Worm (Caenorhabditis elegans) whole organism, L1 larva: ENCODE data around the gene Y66C5A.1.

Source experiments
- C04F5.9 ChIP-seq: sonication (generic microtip); optimal IDR thresholded peaks from 2 replicates; lab custom pipeline; 2016; ENCODE audit warnings: missing genetic modification characterization, missing compliant biosample characterization
- C16A3.4 ChIP-seq: fragments of 150-350 bp; optimal IDR thresholded peaks from 2 replicates; lab custom pipeline; 2014; ENCODE audit warnings: missing biosample characterization, missing genetic modification characterization
- C34B4.2 ChIP-seq: sonication (generic microtip); optimal IDR thresholded peaks from 2 replicates; lab custom pipeline; 2017; ENCODE audit warnings: mild to moderate bottlenecking, missing genetic modification characterization, missing compliant biosample characterization
- F16B12.6 ChIP-seq: fragments of 150-350 bp; optimal IDR thresholded peaks from 2 replicates; lab custom pipeline; 2014; ENCODE audit warnings: missing biosample characterization, missing genetic modification characterization
- ama-1 ChIP-seq: fragments of 150-350 bp; optimal IDR thresholded peaks from 2 replicates; lab custom pipeline; 2014
- ceh-82 ChIP-seq, 3 experiments: fragments of 150-350 bp in 1 of 3; sonication (generic microtip) in 2 of 3; optimal IDR thresholded peaks; 2 replicates each; lab custom pipeline; 2014 to 2017; ENCODE audit warnings: missing biosample characterization in 3 of 3, missing genetic modification characterization in 3 of 3
- ceh-88 ChIP-seq: fragments of 200-800 bp; sonication (Bioruptor generic); IDR thresholded peaks from 2 replicates; pipeline ENCODE4 v1.3.6; 2022; ENCODE audit warnings: missing genetic modification characterization, missing compliant biosample characterization
- dpl-1 ChIP-seq, 3 experiments: fragments of 150-350 bp in 2 of 3; sonication (generic microtip) in 1 of 3; optimal IDR thresholded peaks; 2 replicates each; lab custom pipeline; 2014 to 2017; ENCODE audit warnings: missing biosample characterization in 3 of 3, missing genetic modification characterization in 3 of 3, missing genetic modification reagents in 3 of 3
- efl-1 ChIP-seq, 4 experiments: fragments of 150-350 bp; optimal IDR thresholded peaks in 3 of 4; peaks in 1 of 4; 1 replicate in 1 of 4; 2 replicates in 3 of 4; lab custom pipeline; 2014; ENCODE audit warnings: missing biosample characterization in 2 of 4, missing genetic modification characterization in 2 of 4, missing genetic modification reagents in 2 of 4
- egl-13 ChIP-seq: sonication (generic microtip); optimal IDR thresholded peaks from 2 replicates; lab custom pipeline; 2016; ENCODE audit warnings: missing genotype, missing genetic modification reagents, missing genetic modification characterization, missing compliant biosample characterization
- elt-2 ChIP-seq: sonication (generic microtip); optimal IDR thresholded peaks from 2 replicates; lab custom pipeline; 2016; ENCODE audit warnings: missing genetic modification characterization, mild to moderate bottlenecking, inconsistent platforms, missing compliant biosample characterization, missing genetic modification reagents
- elt-3 ChIP-seq, 6 experiments: fragments of 150-350 bp in 1 of 6; sonication (generic microtip); optimal IDR thresholded peaks; 2 replicates each; lab custom pipeline; 2017 to 2018; ENCODE audit warnings: missing biosample characterization in 6 of 6, missing genetic modification characterization in 6 of 6, inconsistent platforms in 1 of 6
- ets-5 ChIP-seq: fragments of 200-800 bp; sonication (Bioruptor generic); IDR thresholded peaks from 2 replicates; pipeline ENCODE4 v1.3.6; 2022; ENCODE audit warnings: missing genetic modification characterization, missing compliant biosample characterization
- fkh-10 ChIP-seq: sonication (generic microtip); optimal IDR thresholded peaks from 2 replicates; lab custom pipeline; 2017; ENCODE audit warnings: missing biosample characterization, missing genetic modification reagents, missing genetic modification characterization
- fkh-8 ChIP-seq: sonication (generic microtip); optimal IDR thresholded peaks from 2 replicates; lab custom pipeline; 2016; ENCODE audit warnings: mild to moderate bottlenecking, missing genetic modification characterization, missing compliant biosample characterization
- fos-1 ChIP-seq: fragments of 150-350 bp; optimal IDR thresholded peaks from 2 replicates; lab custom pipeline; 2014; ENCODE audit warnings: missing biosample characterization, missing genetic modification characterization
- hlh-17 ChIP-seq: fragments of 200-800 bp; sonication (Bioruptor generic); optimal IDR thresholded peaks from 2 replicates; lab custom pipeline; 2018; ENCODE audit warnings: missing genetic modification characterization, mild to moderate bottlenecking, missing compliant biosample characterization, moderate library complexity, borderline replicate concordance
- hlh-4 ChIP-seq: sonication (generic microtip); optimal IDR thresholded peaks from 2 replicates; lab custom pipeline; 2016; ENCODE audit warnings: mild to moderate bottlenecking, missing genetic modification characterization, missing compliant biosample characterization
- hpl-2 ChIP-seq: fragments of 150-350 bp; optimal IDR thresholded peaks from 2 replicates; lab custom pipeline; 2014; ENCODE audit warnings: missing biosample characterization, missing genetic modification reagents, missing genetic modification characterization
- jun-1 ChIP-seq: fragments of 150-350 bp; optimal IDR thresholded peaks from 2 replicates; lab custom pipeline; 2014; ENCODE audit warnings: missing biosample characterization, missing genetic modification reagents, missing genetic modification characterization
- lin-14 ChIP-seq: fragments of 200-800 bp; sonication (Bioruptor generic); optimal IDR thresholded peaks from 2 replicates; lab custom pipeline; 2018; ENCODE audit warnings: mild to moderate bottlenecking, missing genetic modification characterization, moderate library complexity, missing compliant biosample characterization
- lin-35 ChIP-seq, 2 experiments: fragments of 150-350 bp; optimal IDR thresholded peaks; 2 replicates each; lab custom pipeline; 2014; ENCODE audit warnings: missing biosample characterization in 2 of 2, missing genetic modification characterization in 2 of 2, missing genetic modification reagents in 2 of 2
- lin-39 ChIP-seq: fragments of 150-350 bp; optimal IDR thresholded peaks from 2 replicates; lab custom pipeline; 2014; ENCODE audit warnings: missing biosample characterization, missing genetic modification reagents, missing genetic modification characterization
- lir-3 ChIP-seq: sonication (generic microtip); optimal IDR thresholded peaks from 2 replicates; lab custom pipeline; 2016; ENCODE audit warnings: mild to moderate bottlenecking, missing genetic modification characterization, moderate library complexity, missing compliant biosample characterization; ENCODE audit not compliant: poor library complexity
- lsy-2 ChIP-seq, 2 experiments: fragments of 150-350 bp; optimal IDR thresholded peaks; 2 replicates each; lab custom pipeline; 2014; ENCODE audit warnings: missing biosample characterization in 2 of 2, missing genetic modification characterization in 2 of 2
- mdl-1 ChIP-seq, 2 experiments: fragments of 150-350 bp; optimal IDR thresholded peaks; 2 replicates each; lab custom pipeline; 2014 to 2017; ENCODE audit warnings: missing biosample characterization in 2 of 2, missing genetic modification characterization in 2 of 2, inconsistent platforms in 1 of 2
- mef-2 ChIP-seq: fragments of 150-350 bp; optimal IDR thresholded peaks from 2 replicates; lab custom pipeline; 2014; ENCODE audit warnings: missing biosample characterization, missing genetic modification characterization
- mep-1 ChIP-seq: fragments of 150-350 bp; optimal IDR thresholded peaks from 2 replicates; lab custom pipeline; 2014; ENCODE audit warnings: missing biosample characterization, missing genetic modification characterization
- nhr-11 ChIP-seq: fragments of 150-350 bp; optimal IDR thresholded peaks from 2 replicates; lab custom pipeline; 2014; ENCODE audit warnings: missing biosample characterization, missing genetic modification characterization
- nhr-12 ChIP-seq: sonication (generic microtip); optimal IDR thresholded peaks from 2 replicates; lab custom pipeline; 2017; ENCODE audit warnings: missing biosample characterization, missing genetic modification characterization
- nhr-19 ChIP-seq: fragments of 200-800 bp; sonication (Bioruptor generic); conservative IDR thresholded peaks from 2 replicates; pipeline ENCODE4 v1.3.6; 2022; ENCODE audit warnings: missing genetic modification characterization, missing compliant biosample characterization
- nhr-20 ChIP-seq: sonication (generic microtip); optimal IDR thresholded peaks from 2 replicates; lab custom pipeline; 2016; ENCODE audit warnings: mild to moderate bottlenecking, missing genetic modification characterization, missing compliant biosample characterization
- nhr-47 ChIP-seq: sonication (generic microtip); optimal IDR thresholded peaks from 2 replicates; lab custom pipeline; 2016; ENCODE audit warnings: mild to moderate bottlenecking, missing genetic modification characterization, moderate library complexity, missing compliant biosample characterization
- nhr-71 ChIP-seq: sonication (generic microtip); optimal IDR thresholded peaks from 2 replicates; lab custom pipeline; 2016; ENCODE audit warnings: mild to moderate bottlenecking, missing genetic modification characterization, moderate library complexity, missing compliant biosample characterization
- nhr-77 ChIP-seq: fragments of 150-350 bp; optimal IDR thresholded peaks from 2 replicates; lab custom pipeline; 2014; ENCODE audit warnings: missing biosample characterization, missing genetic modification characterization
- nhr-84 ChIP-seq: sonication (generic microtip); optimal IDR thresholded peaks from 2 replicates; lab custom pipeline; 2017; ENCODE audit warnings: missing biosample characterization, missing genetic modification characterization
- nhr-85 ChIP-seq: sonication (generic microtip); peaks from one replicate; lab custom pipeline; 2016; ENCODE audit warnings: missing genetic modification characterization, inconsistent platforms, missing compliant biosample characterization
- nhr-90 ChIP-seq: sonication (generic microtip); optimal IDR thresholded peaks from 2 replicates; lab custom pipeline; 2016; ENCODE audit warnings: mild to moderate bottlenecking, missing genetic modification characterization, missing compliant biosample characterization; ENCODE audit not compliant: poor library complexity
- pax-3 ChIP-seq: fragments of 200-800 bp; sonication (Bioruptor generic); optimal IDR thresholded peaks from 2 replicates; lab custom pipeline; 2018; ENCODE audit warnings: mild to moderate bottlenecking, missing genetic modification characterization, moderate library complexity, missing compliant biosample characterization
- pqm-1 ChIP-seq: sonication (generic microtip); optimal IDR thresholded peaks from 3 replicates; lab custom pipeline; 2017; ENCODE audit warnings: missing biosample characterization, missing genetic modification characterization
- skn-1 ChIP-seq: fragments of 150-350 bp; optimal IDR thresholded peaks from 2 replicates; lab custom pipeline; 2014; ENCODE audit warnings: missing biosample characterization, missing genetic modification characterization
- snpc-4 ChIP-seq: fragments of 150-350 bp; optimal IDR thresholded peaks from 2 replicates; lab custom pipeline; 2014; ENCODE audit warnings: missing biosample characterization, missing genetic modification characterization
- snu-23 ChIP-seq: sonication (generic microtip); optimal IDR thresholded peaks from 2 replicates; lab custom pipeline; 2016; ENCODE audit warnings: missing genetic modification characterization, missing compliant biosample characterization
- sptf-1 ChIP-seq: fragments of 150-350 bp; optimal IDR thresholded peaks from 2 replicates; lab custom pipeline; 2014; ENCODE audit warnings: missing biosample characterization, missing genetic modification characterization
- swsn-7 ChIP-seq: sonication (generic microtip); optimal IDR thresholded peaks from 2 replicates; lab custom pipeline; 2016; ENCODE audit warnings: missing genetic modification characterization, missing compliant biosample characterization
- unc-130 ChIP-seq: fragments of 150-350 bp; optimal IDR thresholded peaks from 2 replicates; lab custom pipeline; 2017; ENCODE audit warnings: missing biosample characterization, missing genetic modification characterization, inconsistent platforms
- unc-86 ChIP-seq: sonication (generic microtip); optimal IDR thresholded peaks from 2 replicates; lab custom pipeline; 2016; ENCODE audit warnings: missing genetic modification characterization, missing compliant biosample characterization
- xbp-1 ChIP-seq: sonication (generic microtip); optimal IDR thresholded peaks from 2 replicates; lab custom pipeline; 2016; ENCODE audit warnings: missing genetic modification characterization, missing compliant biosample characterization
- ztf-11 ChIP-seq, 2 experiments: sonication (generic microtip); optimal IDR thresholded peaks; 2 replicates each; lab custom pipeline; 2016 to 2017; ENCODE audit warnings: missing genetic modification characterization in 2 of 2, missing biosample characterization in 1 of 2, missing compliant biosample characterization in 1 of 2
- ztf-4 ChIP-seq: fragments of 150-350 bp; optimal IDR thresholded peaks from 2 replicates; lab custom pipeline; 2014; ENCODE audit warnings: missing biosample characterization, missing genetic modification characterization

Y66C5A.1 gene

ce11 chrX:14477338-14477737, 22.0 kb upstream of the Y66C5A.1 start:
- TF ChIP-seq swsn-7 (tag; lab: Kevin White, UChicago) = no peak
- TF ChIP-seq ceh-88 (GFP tag; lab: Robert Waterston, UW) = no peak
- peak; percentile 2 for TF ChIP-seq skn-1
- no peak for TF ChIP-seq C04F5.9 (tag; lab: Kevin White, UChicago)
- no peak for TF ChIP-seq elt-3 (tag; optimal IDR thresholded peaks at IDR 0.05; lab: Kevin White, UChicago)
- TF ChIP-seq pqm-1 = no peak
- TF ChIP-seq unc-130 (tag; lab: Kevin White, UChicago) = no peak
- TF ChIP-seq nhr-71 (tag; lab: Kevin White, UChicago) = no peak
- peak; percentile 35 for TF ChIP-seq elt-2 (tag; lab: Kevin White, UChicago)
- TF ChIP-seq nhr-19 (GFP tag; lab: Robert Waterston, UW) = 0 out of 2 replicates have a peak, but pooled peaks have one; percentile 7
- TF ChIP-seq nhr-47 (tag; lab: Kevin White, UChicago) = peak; percentile 18
- no peak for TF ChIP-seq ztf-4 (tag; lab: Kevin White, UChicago)
- TF ChIP-seq F16B12.6 (tag; lab: Kevin White, UChicago) = no peak
- peak; percentile 95 for TF ChIP-seq snpc-4 (tag; lab: Kevin White, UChicago)
- TF ChIP-seq efl-1 (optimal IDR thresholded peaks at IDR 0.05; lab: Kevin White, UChicago) = no peak
- TF ChIP-seq efl-1 (GFP tag; optimal IDR thresholded peaks at IDR 0.05 in 1 of 2; lab: Kevin White, UChicago) = no peak
- TF ChIP-seq pax-3 (tag; lab: Kevin White, UChicago) = no peak
- peak; percentile 0 for TF ChIP-seq nhr-20 (tag; lab: Kevin White, UChicago)
- TF ChIP-seq lir-3 (tag; lab: Kevin White, UChicago) = no peak
- TF ChIP-seq mef-2 = no peak
- TF ChIP-seq, all 84 proteins: peak for 6

- TF ChIP-seq nhr-84 (tag; lab: Kevin White, UChicago) (no peak), unc-86 (tag; lab: Kevin White, UChicago) (no peak), C16A3.4 (peak; percentile 65), ama-1 (lab: Kevin White, UChicago) (no peak), mdl-1 (tag; optimal IDR thresholded peaks at IDR 0.05; lab: Kevin White, UChicago) (peak in 1 of 2 experiments; percentile 50), skn-1 (peak; percentile 83), lin-35 (GFP tag; optimal IDR thresholded peaks at IDR 0.05; lab: Kevin White, UChicago) (peak in 1 of 2 experiments; percentile 66), fos-1 (tag; lab: Kevin White, UChicago) (no peak), hlh-4 (tag; lab: Kevin White, UChicago) (no peak), nhr-11 (tag; lab: Kevin White, UChicago) (no peak), lin-39 (no peak), hpl-2 (GFP tag; lab: Kevin White, UChicago) (no peak), dpl-1 (GFP tag; optimal IDR thresholded peaks at IDR 0.05; lab: Kevin White, UChicago) (peak in 2 of 3 experiments; percentile 15 to 30), lsy-2 (tag; optimal IDR thresholded peaks at IDR 0.05; lab: Kevin White, UChicago) (peak; percentile 6 to 53), fkh-10 (GFP tag; lab: Kevin White, UChicago) (no peak), fkh-8 (tag; lab: Kevin White, UChicago) (no peak), F16B12.6 (tag; lab: Kevin White, UChicago) (no peak), hlh-17 (GFP tag; lab: Kevin White, UChicago) (no peak), ceh-82 (tag; optimal IDR thresholded peaks at IDR 0.05; lab: Kevin White, UChicago) (peak; percentile 38 to 57 (median 46)), nhr-90 (peak; percentile 87), egl-13 (tag; lab: Kevin White, UChicago) (no peak), nhr-47 (tag; lab: Kevin White, UChicago) (peak; percentile 71), xbp-1 (tag; lab: Kevin White, UChicago) (no peak), sptf-1 (tag; lab: Kevin White, UChicago) (no peak), jun-1 (tag; lab: Kevin White, UChicago) (peak; percentile 51), lin-14 (GFP tag; lab: Kevin White, UChicago) (no peak), mep-1 (tag; lab: Kevin White, UChicago) (no peak), unc-130 (tag; lab: Kevin White, UChicago) (peak; percentile 7), nhr-85 (tag; lab: Kevin White, UChicago) (peak; percentile 82), elt-3 (tag; optimal IDR thresholded peaks at IDR 0.05; lab: Kevin White, UChicago) (peak in 3 of 6 experiments; percentile 18 to 79 (median 66)), nhr-12 (no peak), snu-23 (GFP tag; lab: Kevin White, UChicago) (peak; percentile 63), ets-5 (no peak), ztf-11 (tag; optimal IDR thresholded peaks at IDR 0.05; lab: Kevin White, UChicago) (no peak), C34B4.2 (no peak), nhr-77 (peak; percentile 30)
Observed at ce11 chrX:14476625-14477257, 21.4 kb upstream of the Y66C5A.1 start.
